Fruit fly (Drosophila melanogaster) whole organism, wandering third instar larva: ENCODE data around the gene Sdr.

ENCODE experiments used
- Dfd ChIP-seq: fragments of >200 bp; optimal IDR thresholded peaks from 2 replicates; lab custom pipeline; 2017; ENCODE audit warnings: missing biosample characterization, missing genetic modification characterization
- Hr78 ChIP-seq: fragments of >200 bp; optimal IDR thresholded peaks from 2 replicates; lab custom pipeline; 2017; ENCODE audit warnings: missing biosample characterization, missing genetic modification characterization
- Jra ChIP-seq: sonication (Bioruptor generic); optimal IDR thresholded peaks from 2 replicates; lab custom pipeline; 2016; ENCODE audit warnings: missing biosample characterization, missing genetic modification characterization
- Myc ChIP-seq: fragments of >200 bp; optimal IDR thresholded peaks from 2 replicates; lab custom pipeline; 2017
- N ChIP-seq: fragments of >200 bp; optimal IDR thresholded peaks from 2 replicates; lab custom pipeline; 2018; ENCODE audit warnings: missing biosample characterization, missing external identifiers, missing genetic modification characterization
- dmrt93B ChIP-seq: fragments of 200-800 bp; sonication (Bioruptor generic); optimal IDR thresholded peaks from 2 replicates; lab custom pipeline; 2018; ENCODE audit warnings: missing biosample characterization, mild to moderate bottlenecking, missing genetic modification characterization
- foxo ChIP-seq, 2 experiments: fragments of 200-800 bp; sonication (Bioruptor generic); optimal IDR thresholded peaks; 2 replicates in 1 of 2; 3 replicates in 1 of 2; lab custom pipeline; 2016 to 2017; ENCODE audit warnings: missing biosample characterization in 2 of 2, missing genetic modification characterization in 2 of 2
- fru ChIP-seq: fragments of 200-800 bp; sonication (Bioruptor generic); optimal IDR thresholded peaks from 3 replicates; lab custom pipeline; 2016; ENCODE audit warnings: missing biosample characterization, mild to moderate bottlenecking, missing genetic modification characterization
- lola ChIP-seq: fragments of >200 bp; optimal IDR thresholded peaks from 2 replicates; lab custom pipeline; 2017; ENCODE audit warnings: missing biosample characterization, missing genetic modification characterization
- usp ChIP-seq: fragments of >200 bp; optimal IDR thresholded peaks from 2 replicates; lab custom pipeline; 2017; ENCODE audit warnings: missing biosample characterization, missing genetic modification characterization

DNA sequence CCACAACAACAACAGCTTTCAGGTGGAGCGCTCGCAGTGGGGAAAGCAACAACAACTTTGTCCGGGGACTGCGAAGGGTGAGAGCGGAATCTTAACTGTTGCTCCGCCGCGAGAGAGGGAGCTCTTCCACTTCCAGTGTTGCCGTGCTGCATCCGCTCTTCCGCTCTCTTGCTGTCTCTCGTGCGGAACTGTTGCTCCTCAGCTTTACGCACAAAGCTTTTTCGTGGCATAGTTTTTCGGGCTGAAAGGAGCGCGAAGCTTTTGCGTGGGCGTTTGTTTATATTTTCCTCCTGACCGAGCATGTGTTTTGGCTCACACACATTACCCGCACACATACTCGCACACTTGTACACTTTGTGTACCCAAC lies 42.5 kb upstream of the Sdr start:
- TF ChIP-seq lola (GFP tag; lab: Kevin White, UChicago) (no peak), Dfd (no peak), N (GFP tag; lab: Kevin White, UChicago) (no peak), Myc (lab: Kevin White, UChicago) (no peak), dmrt93B (no peak), fru (GFP tag; lab: Kevin White, UChicago) (no peak), usp (GFP tag; lab: Kevin White, UChicago) (no peak), Hr78 (GFP tag; lab: Kevin White, UChicago) (no peak), Jra (GFP tag; lab: Kevin White, UChicago) (no peak), foxo (GFP tag; optimal IDR thresholded peaks at IDR 0.05; lab: Kevin White, UChicago) (no peak)
